Fruit fly (Drosophila melanogaster): ENCODE results near the gene Myb.
A peak's percentile ranks its signal among the peaks of the same experiment; 100 is the strongest.

Gene Myb

dm6 chrX:15844139-15844538 is 13.5 kb downstream of the Myb start, which contains the start of the genes ArgRS and CG8578 (continued):
- TF ChIP-seq CG3847 (GFP tag; IDR thresholded peaks at IDR 0.05) (no peak), Oaz (GFP tag; IDR thresholded peaks at IDR 0.05) (peak; percentile 15; the same call in 1 of the 2 replicates), fd3F (GFP tag; optimal IDR thresholded peaks at IDR 0.05) (no peak), ERR (GFP tag; optimal IDR thresholded peaks at IDR 0.05) (peak; percentile 80), lmd (GFP tag; IDR thresholded peaks at IDR 0.05) (peak; percentile 70), CG14965 (GFP tag; optimal IDR thresholded peaks at IDR 0.05; ENCODE audit: borderline replicate concordance) (no peak), CG34422 (GFP tag; IDR thresholded peaks at IDR 0.05) (0 out of 3 replicates have a peak, but pooled peaks have one; percentile 36), CG17612 (GFP tag; IDR thresholded peaks at IDR 0.05) (no peak), CG4854 (GFP tag; optimal IDR thresholded peaks at IDR 0.05) (no peak), CG17328 (GFP tag; IDR thresholded peaks at IDR 0.05) (peak; percentile 27; the same call in 1 of the 2 replicates), Dad (GFP tag; optimal IDR thresholded peaks at IDR 0.05) (peak; percentile 80), crol (GFP tag; IDR thresholded peaks at IDR 0.05) (no peak), Med (GFP tag) (peak; percentile 97), cas (GFP tag; IDR thresholded peaks at IDR 0.05) (0 out of 2 replicates have a peak, but pooled peaks have one; percentile 28), CG1832 (GFP tag; optimal IDR thresholded peaks at IDR 0.05) (no peak), tup (GFP tag; optimal IDR thresholded peaks at IDR 0.05) (no peak), CG14667 (GFP tag; IDR thresholded peaks at IDR 0.05) (no peak; the same call in 1 of the 2 replicates), hth (optimal IDR thresholded peaks at IDR 0.05) (no peak), pita (GFP tag; optimal IDR thresholded peaks at IDR 0.05) (no peak), kni (GFP tag; optimal IDR thresholded peaks at IDR 0.05) (no peak), wor (GFP tag; IDR thresholded peaks at IDR 0.05) (no peak; the same call in 1 of the 2 replicates), CG6272 (GFP tag; IDR thresholded peaks at IDR 0.05) (peak; percentile 69), CG15073 (GFP tag; optimal IDR thresholded peaks at IDR 0.05) (no peak), CG2678 (tag; optimal IDR thresholded peaks at IDR 0.05) (no peak), mld (GFP tag; IDR thresholded peaks at IDR 0.05; ENCODE audit: partially characterized antibody) (peak; percentile 55; the same call in 1 of the 3 replicates), PHDP (tag; optimal IDR thresholded peaks at IDR 0.05) (peak; percentile 10), corto (GFP tag; optimal IDR thresholded peaks at IDR 0.05) (no peak), CG3407 (GFP tag; optimal IDR thresholded peaks at IDR 0.05) (no peak), CG14860 (GFP tag; IDR thresholded peaks at IDR 0.05; ENCODE audit: partially characterized antibody) (peak; percentile 90), Awh (GFP tag; IDR thresholded peaks at IDR 0.05) (no peak), Six4 (GFP tag; optimal IDR thresholded peaks at IDR 0.05) (no peak), dmrt11E (tag; optimal IDR thresholded peaks at IDR 0.05) (peak; percentile 12), CG3995 (GFP tag; optimal IDR thresholded peaks at IDR 0.05) (peak; percentile 94), bab2 (GFP tag; optimal IDR thresholded peaks at IDR 0.05) (peak; percentile 84), row (GFP tag; IDR thresholded peaks at IDR 0.05) (peak; percentile 89), pnt (GFP tag; optimal IDR thresholded peaks at IDR 0.05) (peak; percentile 86), grau (tag; optimal IDR thresholded peaks at IDR 0.05) (peak; percentile 53), CG6689 (GFP tag; IDR thresholded peaks at IDR 0.05) (peak; percentile 83; the same call in 1 of the 2 replicates), Fer1 (GFP tag; optimal IDR thresholded peaks at IDR 0.05) (no peak), CG2875 (GFP tag; optimal IDR thresholded peaks at IDR 0.05) (no peak), Nf-YC (tag; optimal IDR thresholded peaks at IDR 0.05) (peak; percentile 63), Rx (GFP tag; IDR thresholded peaks at IDR 0.05) (no peak), ash1 (GFP tag; optimal IDR thresholded peaks at IDR 0.05) (no peak), CG14441 (GFP tag; IDR thresholded peaks at IDR 0.05) (peak; percentile 71), chinmo (GFP tag; IDR thresholded peaks at IDR 0.05; ENCODE audit: partially characterized antibody) (peak; percentile 72; the same call in 2 of the 4 replicates), sima (GFP tag; optimal IDR thresholded peaks at IDR 0.05) (peak; percentile 29), abd-A (tag; optimal IDR thresholded peaks at IDR 0.05) (no peak), zfh1 (GFP tag; IDR thresholded peaks at IDR 0.05) (peak; percentile 57; the same call in 1 of the 3 replicates), lov (optimal IDR thresholded peaks at IDR 0.05) (no peak), lov (GFP tag; IDR thresholded peaks at IDR 0.05) (no peak; the same call in 2 of the 3 replicates), CG10431 (GFP tag; optimal IDR thresholded peaks at IDR 0.05) (no peak), ci (GFP tag; IDR thresholded peaks at IDR 0.05) (no peak)
